Worm (Caenorhabditis elegans) whole organism, L4 larva: ENCODE results near the gene jhdm-1.

Experiments used
- F44E2.7 ChIP-seq: fragments of 200-800 bp; sonication (Bioruptor generic); IDR thresholded peaks from 2 replicates; pipeline ENCODE4 v2.1.2; 2022; ENCODE audit warnings: missing genetic modification characterization, missing compliant biosample characterization
- unc-62 ChIP-seq, 3 experiments: fragments of 150-350 bp in 1 of 3; sonication (generic microtip); optimal IDR thresholded peaks in 2 of 3; peaks in 1 of 3; 1 replicate in 1 of 3; 2 replicates in 2 of 3; lab custom pipeline; 2014 to 2017; ENCODE audit warnings: missing biosample characterization in 3 of 3, missing genetic modification characterization in 3 of 3, missing genetic modification reagents in 3 of 3, missing genotype in 1 of 3

DNA sequence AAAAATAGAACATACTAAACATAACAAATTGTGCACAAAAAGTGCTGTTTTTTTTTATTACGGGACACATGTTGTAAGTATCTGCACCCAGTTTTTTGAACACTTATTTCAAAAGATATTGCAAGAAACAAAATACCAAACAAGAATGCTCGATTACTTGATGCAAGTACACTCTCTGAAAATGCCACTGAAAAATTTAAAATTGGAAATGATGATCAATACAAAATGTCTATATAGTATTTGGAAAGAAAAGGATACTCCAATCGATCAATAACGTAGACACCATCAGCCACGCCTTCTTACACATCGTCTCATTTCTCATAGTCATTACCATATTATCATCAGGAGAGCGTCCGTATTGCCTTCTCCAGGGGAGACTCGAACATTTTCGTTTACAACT is 43.9 kb downstream of the jhdm-1 start, which contains the start of gene sdz-15:
- TF ChIP-seq F44E2.7 (GFP tag; lab: Robert Waterston, UW) (no peak), unc-62 (GFP tag; optimal IDR thresholded peaks at IDR 0.05 in 1 of 2; lab: Kevin White, UChicago) (no peak), unc-62 (tag; optimal IDR thresholded peaks at IDR 0.05; lab: Kevin White, UChicago) (no peak)
